Worm (Caenorhabditis elegans) whole organism, L4/young adult: ENCODE data around the gene unc-52.

Source experiments
- W03F9.2 ChIP-seq: fragments of 150-350 bp; optimal IDR thresholded peaks from 2 replicates; lab custom pipeline; 2014; ENCODE audit warnings: missing biosample characterization, missing genetic modification characterization
- dao-5 ChIP-seq: sonication (generic microtip); optimal IDR thresholded peaks from 2 replicates; lab custom pipeline; 2016; ENCODE audit warnings: missing genotype, missing genetic modification characterization, moderate library complexity, missing compliant biosample characterization
- him-1 ChIP-seq: sonication (generic microtip); optimal IDR thresholded peaks from 2 replicates; lab custom pipeline; 2016; ENCODE audit warnings: missing genotype, missing genetic modification reagents, missing genetic modification characterization, missing compliant biosample characterization

unc-52 gene

ce11 chrII:14684377-14684776 lies at the start of gene unc-52:
Gene unc-52, minus strand, starts transcription at chrII:14684456.
- TF ChIP-seq dao-5 (tag; lab: Kevin White, UChicago), result no peak
- TF ChIP-seq him-1, result no peak
- no peak for TF ChIP-seq W03F9.2

ce11 chrII:14733424-14733823 lies 49.2 kb upstream of the unc-52 start, which contains the start of gene glna-1:
Gene glna-1, minus strand, starts transcription at chrII:14733524.
- TF ChIP-seq him-1 (no peak), dao-5 (tag; lab: Kevin White, UChicago) (no peak), W03F9.2 (no peak)

ce11 chrII:14728119-14728518 lies 43.9 kb upstream of the unc-52 start:
- no peak for TF ChIP-seq dao-5 (tag; lab: Kevin White, UChicago)
- TF ChIP-seq W03F9.2, result no peak
- TF ChIP-seq him-1, result no peak

ce11 chrII:14706479-14706878 lies 22.2 kb upstream of the unc-52 start:
- no peak for TF ChIP-seq him-1
- TF ChIP-seq W03F9.2, result no peak
- no peak for TF ChIP-seq dao-5 (tag; lab: Kevin White, UChicago)

ce11 chrII:14705956-14706355 lies 21.7 kb upstream of the unc-52 start:
- no peak for TF ChIP-seq W03F9.2
- TF ChIP-seq dao-5 (tag; lab: Kevin White, UChicago), result no peak
- TF ChIP-seq him-1, result no peak

ce11 chrII:14705215-14705614 lies 21.0 kb upstream of the unc-52 start, which contains the start of gene C09F9.2:
Gene C09F9.2, plus strand, starts transcription at chrII:14705515.
- no peak for TF ChIP-seq W03F9.2
- TF ChIP-seq him-1, result no peak
- TF ChIP-seq dao-5 (tag; lab: Kevin White, UChicago), result no peak

- no peak for TF ChIP-seq W03F9.2
- no peak for TF ChIP-seq dao-5 (tag; lab: Kevin White, UChicago)
- TF ChIP-seq him-1, result no peak
Measured at ce11 chrII:14704204-14704603, 19.9 kb upstream of the unc-52 start.

ce11 chrII:14703232-14703926 lies 19.1 kb upstream of the unc-52 start:
- TF ChIP-seq dao-5 (tag; lab: Kevin White, UChicago) (no peak), W03F9.2 (no peak), him-1 (no peak)

- TF ChIP-seq him-1, result no peak
- TF ChIP-seq W03F9.2, result no peak
- no peak for TF ChIP-seq dao-5 (tag; lab: Kevin White, UChicago)
Measured at ce11 chrII:14701581-14701980, 17.3 kb upstream of the unc-52 start.

- no peak for TF ChIP-seq dao-5 (tag; lab: Kevin White, UChicago)
- no peak for TF ChIP-seq him-1
- TF ChIP-seq W03F9.2, result no peak
Measured at ce11 chrII:14700096-14700495, 15.8 kb upstream of the unc-52 start.

ce11 chrII:14698057-14698456 lies 13.8 kb upstream of the unc-52 start, which contains the start of gene C09F9.1:
Gene C09F9.1, plus strand, starts transcription at chrII:14698357.
- no peak for TF ChIP-seq him-1
- TF ChIP-seq dao-5 (tag; lab: Kevin White, UChicago), result no peak
- TF ChIP-seq W03F9.2, result no peak

ce11 chrII:14695201-14695600 lies 10.9 kb upstream of the unc-52 start, which contains the start of gene K02B7.3:
Gene K02B7.3, minus strand, starts transcription at chrII:14695301.
- TF ChIP-seq dao-5 (tag; lab: Kevin White, UChicago), result no peak
- no peak for TF ChIP-seq W03F9.2
- no peak for TF ChIP-seq him-1

ce11 chrII:14683646-14684045 lies 610 bp downstream of the unc-52 start:
- TF ChIP-seq dao-5 (tag; lab: Kevin White, UChicago) (no peak), W03F9.2 (no peak)

ce11 chrII:14678157-14678556 lies 6.1 kb downstream of the unc-52 start, which contains the start of gene hhat-1:
Gene hhat-1, plus strand, starts transcription at chrII:14678457.
- no peak for TF ChIP-seq him-1
- TF ChIP-seq W03F9.2, result no peak
- no peak for TF ChIP-seq dao-5 (tag; lab: Kevin White, UChicago)

ce11 chrII:14673636-14674035 lies 10.6 kb downstream of the unc-52 start:
- TF ChIP-seq dao-5 (tag; lab: Kevin White, UChicago), result no peak
- no peak for TF ChIP-seq W03F9.2
- TF ChIP-seq him-1, result no peak

ce11 chrII:14672095-14672494 lies 12.2 kb downstream of the unc-52 start:
- TF ChIP-seq him-1 (no peak), dao-5 (tag; lab: Kevin White, UChicago) (no peak), W03F9.2 (no peak)
